Worm (Caenorhabditis elegans) whole organism, L4/young adult: ENCODE measurements around the gene lmbr-1.

Experiments used
- W03F9.2 ChIP-seq: fragments of 150-350 bp; optimal IDR thresholded peaks from 2 replicates; lab custom pipeline; 2014; ENCODE audit warnings: missing biosample characterization, missing genetic modification characterization
- him-1 ChIP-seq: sonication (generic microtip); optimal IDR thresholded peaks from 2 replicates; lab custom pipeline; 2016; ENCODE audit warnings: missing genotype, missing genetic modification reagents, missing genetic modification characterization, missing compliant biosample characterization

ce11 chrIII:8411976-8412375 lies 39.9 kb downstream of the lmbr-1 start:
- TF ChIP-seq W03F9.2 = no peak
- TF ChIP-seq him-1 (tag; lab: Kevin White, UChicago) = no peak
